Worm (Caenorhabditis elegans) whole organism, L3 larva: ENCODE results near the gene F39G3.3.

Experiments
- ceh-16 ChIP-seq: sonication (generic microtip); optimal IDR thresholded peaks from 2 replicates; lab custom pipeline; 2017; ENCODE audit warnings: missing biosample characterization, missing genetic modification characterization
- ceh-28 ChIP-seq: fragments of 150-350 bp; optimal IDR thresholded peaks from 2 replicates; lab custom pipeline; 2014; ENCODE audit warnings: missing biosample characterization, missing genetic modification reagents, missing genetic modification characterization
- ceh-9 ChIP-seq: sonication (generic microtip); optimal IDR thresholded peaks from 2 replicates; lab custom pipeline; 2018; ENCODE audit warnings: missing biosample characterization, missing genetic modification characterization
- fkh-10 ChIP-seq: sonication (generic microtip); optimal IDR thresholded peaks from 2 replicates; lab custom pipeline; 2017; ENCODE audit warnings: missing biosample characterization, missing genetic modification reagents, missing genetic modification characterization
- fkh-2 ChIP-seq: fragments of 150-350 bp; optimal IDR thresholded peaks from 2 replicates; lab custom pipeline; 2014; ENCODE audit warnings: missing biosample characterization, missing genetic modification reagents, missing genetic modification characterization
- nhr-28 ChIP-seq: fragments of 150-350 bp; optimal IDR thresholded peaks from 2 replicates; lab custom pipeline; 2014; ENCODE audit warnings: missing biosample characterization, missing genetic modification characterization

DNA sequence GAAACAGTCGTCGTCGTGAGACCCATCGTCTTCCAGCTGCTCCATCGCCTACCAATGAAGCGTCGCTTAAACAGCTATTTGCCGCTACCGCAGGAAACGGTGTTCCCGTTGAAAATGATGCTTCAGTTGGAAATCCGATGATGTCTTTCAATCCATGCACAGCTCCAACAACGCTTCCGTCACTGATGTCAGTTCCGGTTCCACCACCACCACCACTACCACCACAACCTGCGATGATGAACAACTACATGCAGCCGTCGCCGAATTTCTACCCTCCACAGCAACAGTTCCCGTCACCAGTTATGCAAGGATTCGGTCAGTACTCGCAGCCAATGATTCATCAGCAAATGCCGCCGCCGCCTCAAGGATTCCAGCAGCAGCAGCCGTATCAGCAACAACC, 2.2 kb downstream of the F39G3.3 start:
- TF ChIP-seq ceh-9 (tag; lab: Kevin White, UChicago) (no peak), ceh-16 (tag; lab: Kevin White, UChicago) (no peak), nhr-28 (tag; lab: Kevin White, UChicago) (no peak), ceh-28 (no peak), fkh-10 (GFP tag; lab: Kevin White, UChicago) (no peak), fkh-2 (tag; lab: Kevin White, UChicago) (no peak)
